Worm (Caenorhabditis elegans) whole organism, L4/young adult: ENCODE measurements around the gene cgp-1.

Experiments
- W03F9.2 ChIP-seq: fragments of 150-350 bp; optimal IDR thresholded peaks from 2 replicates; lab custom pipeline; 2014; ENCODE audit warnings: missing biosample characterization, missing genetic modification characterization
- him-1 ChIP-seq: sonication (generic microtip); optimal IDR thresholded peaks from 2 replicates; lab custom pipeline; 2016; ENCODE audit warnings: missing genotype, missing genetic modification reagents, missing genetic modification characterization, missing compliant biosample characterization

DNA sequence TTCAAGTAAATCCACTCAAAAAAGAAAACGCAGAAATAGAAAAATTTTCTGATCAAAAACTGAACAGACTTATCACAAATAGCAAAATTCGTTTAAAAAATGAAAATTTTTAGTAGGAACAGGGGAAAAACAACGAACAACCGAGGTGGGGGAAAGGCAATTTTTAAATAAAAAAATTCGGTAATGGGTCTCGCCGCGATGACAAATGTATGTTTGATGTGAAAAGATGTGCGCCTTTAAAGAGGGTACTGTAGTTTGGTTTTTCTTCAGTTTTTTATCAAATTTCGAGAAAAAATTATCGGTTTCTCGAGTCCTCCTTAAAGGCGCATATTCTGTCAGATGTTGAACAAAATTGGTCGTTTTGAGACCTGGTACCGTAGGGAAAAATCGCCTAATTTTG is 1.3 kb upstream of the cgp-1 start:
- TF ChIP-seq him-1 (tag; lab: Kevin White, UChicago), result no peak
- TF ChIP-seq W03F9.2 (tag; lab: Kevin White, UChicago), result peak; percentile 41
